Worm (Caenorhabditis elegans): ENCODE results near the gene C50C3.12.

C50C3.12 gene

ce11 chrIII:8144574-8145065 is 31.7 kb upstream of the C50C3.12 start, which contains the start of the genes C14B9.8 and mrpl-18:
Gene C14B9.8 (minus strand): TSS chrIII:8144629.
Gene mrpl-18 (plus strand): TSS chrIII:8145015.
- no peak for TF ChIP-seq hlh-11 (tag; optimal IDR thresholded peaks at IDR 0.05)
- no peak for TF ChIP-seq php-3 (GFP tag; IDR thresholded peaks at IDR 0.05)
- TF ChIP-seq F44E2.7 (GFP tag; IDR thresholded peaks at IDR 0.05) = no peak
- TF ChIP-seq Y5F2A.4 (GFP tag; optimal IDR thresholded peaks at IDR 0.05) = no peak
- TF ChIP-seq unc-130 (GFP tag; optimal IDR thresholded peaks at IDR 0.05) = peak; percentile 79
- no peak for TF ChIP-seq set-16 (GFP tag; IDR thresholded peaks at IDR 0.05)
- no peak for TF ChIP-seq vab-7 (GFP tag; IDR thresholded peaks at IDR 0.05)
- peak in 1 of 2 experiments; percentile 88 for TF ChIP-seq hif-1 (tag; optimal IDR thresholded peaks at IDR 0.05)
- no peak for TF ChIP-seq F26F4.8 (GFP tag; conservative IDR thresholded peaks at IDR 0.05)
- TF ChIP-seq sdz-12 (GFP tag; optimal IDR thresholded peaks at IDR 0.05) = no peak
- no peak for TF ChIP-seq madf-5 (GFP tag; IDR thresholded peaks at IDR 0.05)
- peak; percentile 4 for TF ChIP-seq F37D6.2 (tag; optimal IDR thresholded peaks at IDR 0.05)
- no peak for TF ChIP-seq snpc-1.2 (GFP tag; IDR thresholded peaks at IDR 0.05)
- peak in 1 of 2 experiments; percentile 45 for TF ChIP-seq mdl-1 (tag; optimal IDR thresholded peaks at IDR 0.05)
- TF ChIP-seq nhr-28 (tag; optimal IDR thresholded peaks at IDR 0.05) = no peak
- TF ChIP-seq lin-39 (tag; optimal IDR thresholded peaks at IDR 0.05) = no peak
- TF ChIP-seq nhr-42 (GFP tag; IDR thresholded peaks at IDR 0.05) = no peak
- TF ChIP-seq dve-1 (tag; optimal IDR thresholded peaks at IDR 0.05; ENCODE audit: insufficient read depth) = peak; percentile 53
- TF ChIP-seq hmg-1.1 (GFP tag; IDR thresholded peaks at IDR 0.05) = peak; percentile 40; the same call in 1 of the 2 replicates
- TF ChIP-seq ceh-82 (tag; optimal IDR thresholded peaks at IDR 0.05) = no peak
- TF ChIP-seq rbr-2 (tag; optimal IDR thresholded peaks at IDR 0.05) = no peak
- no peak for TF ChIP-seq unc-62 (GFP tag; optimal IDR thresholded peaks at IDR 0.05 in 1 of 2)
- no peak for TF ChIP-seq unc-62 (tag; optimal IDR thresholded peaks at IDR 0.05)
- no peak for TF ChIP-seq ztf-11 (tag; optimal IDR thresholded peaks at IDR 0.05)
- no peak for TF ChIP-seq lim-7 (GFP tag; IDR thresholded peaks at IDR 0.05)
- TF ChIP-seq nhr-10 (tag; optimal IDR thresholded peaks at IDR 0.05) = no peak
- TF ChIP-seq attf-4 (tag; optimal IDR thresholded peaks at IDR 0.05) = no peak
- TF ChIP-seq madf-9 (GFP tag; conservative IDR thresholded peaks at IDR 0.05) = 0 out of 2 replicates have a peak, but pooled peaks have one; percentile 41
- no peak for TF ChIP-seq daf-8 (GFP tag; IDR thresholded peaks at IDR 0.05)
- peak; percentile 55 for TF ChIP-seq nhr-6 (tag; optimal IDR thresholded peaks at IDR 0.05)
- no peak for TF ChIP-seq zag-1 (tag; optimal IDR thresholded peaks at IDR 0.05)
- TF ChIP-seq ama-1 (optimal IDR thresholded peaks at IDR 0.05) = no peak
- TF ChIP-seq ZK337.2 (GFP tag; IDR thresholded peaks at IDR 0.05) = peak; percentile 80
- 0 out of 2 replicates have a peak, but pooled peaks have one; percentile 30 for TF ChIP-seq T26A8.4 (GFP tag; IDR thresholded peaks at IDR 0.05)
- no peak for TF ChIP-seq F10B5.3 (tag; optimal IDR thresholded peaks at IDR 0.05)
- TF ChIP-seq skn-1 (tag; optimal IDR thresholded peaks at IDR 0.05) = no peak
- no peak for TF ChIP-seq ceh-62 (tag; optimal IDR thresholded peaks at IDR 0.05)
- no peak for TF ChIP-seq R02D3.7 (tag; optimal IDR thresholded peaks at IDR 0.05)
- TF ChIP-seq nhr-76 (tag; optimal IDR thresholded peaks at IDR 0.05) = no peak
- TF ChIP-seq dpl-1 (GFP tag; optimal IDR thresholded peaks at IDR 0.05) = peak; percentile 48
- TF ChIP-seq F49E8.2 (tag; optimal IDR thresholded peaks at IDR 0.05; ENCODE audit: borderline replicate concordance) = no peak
- 0 out of 2 replicates have a peak, but pooled peaks have one; percentile 54 for TF ChIP-seq zfp-3 (GFP tag; conservative IDR thresholded peaks at IDR 0.05)
- no peak for TF ChIP-seq nhr-237 (tag; optimal IDR thresholded peaks at IDR 0.05)
- no peak for TF ChIP-seq mdt-29 (GFP tag; IDR thresholded peaks at IDR 0.05)
- no peak for TF ChIP-seq Y75B8A.6 (GFP tag; IDR thresholded peaks at IDR 0.05)
- no peak for TF ChIP-seq spr-3 (GFP tag; optimal IDR thresholded peaks at IDR 0.05)
- no peak for TF ChIP-seq mxl-3 (GFP tag; optimal IDR thresholded peaks at IDR 0.05)
- no peak for TF ChIP-seq unc-39 (tag; optimal IDR thresholded peaks at IDR 0.05)
- no peak for TF ChIP-seq nhr-11 (tag; optimal IDR thresholded peaks at IDR 0.05)
- TF ChIP-seq lin-38 (GFP tag; IDR thresholded peaks at IDR 0.05) = peak; percentile 61
- no peak for TF ChIP-seq daf-19 (GFP tag; conservative IDR thresholded peaks at IDR 0.05)
- no peak for TF ChIP-seq nhr-48 (tag; optimal IDR thresholded peaks at IDR 0.05)
- no peak for TF ChIP-seq zip-11 (GFP tag; IDR thresholded peaks at IDR 0.05)

All from whole organism, L4 larva.